Worm (Caenorhabditis elegans) whole organism, L3 larva: ENCODE results near the gene srh-255.

ENCODE experiments used
- R02D3.7 ChIP-seq: fragments of 150-350 bp; optimal IDR thresholded peaks from 2 replicates; lab custom pipeline; 2014; ENCODE audit warnings: missing biosample characterization, missing genetic modification characterization
- ZK546.5 ChIP-seq: sonication (generic microtip); optimal IDR thresholded peaks from 2 replicates; lab custom pipeline; 2017; ENCODE audit warnings: missing biosample characterization, missing genetic modification characterization
- aly-2 ChIP-seq: fragments of 150-350 bp; optimal IDR thresholded peaks from 2 replicates; lab custom pipeline; 2014; ENCODE audit warnings: missing biosample characterization, missing genetic modification characterization
- ama-1 ChIP-seq: fragments of 150-350 bp; optimal IDR thresholded peaks from 2 replicates; lab custom pipeline; 2018
- ceh-28 ChIP-seq: fragments of 150-350 bp; optimal IDR thresholded peaks from 2 replicates; lab custom pipeline; 2014; ENCODE audit warnings: missing biosample characterization, missing genetic modification reagents, missing genetic modification characterization
- daf-12 ChIP-seq: fragments of 150-350 bp; optimal IDR thresholded peaks from 2 replicates; lab custom pipeline; 2014; ENCODE audit warnings: missing biosample characterization, missing genetic modification reagents, missing genetic modification characterization
- egl-5 ChIP-seq: fragments of 150-350 bp; optimal IDR thresholded peaks from 2 replicates; lab custom pipeline; 2017; ENCODE audit warnings: missing biosample characterization, missing genetic modification reagents, missing genetic modification characterization, inconsistent platforms
- elt-1 ChIP-seq: fragments of 150-350 bp; optimal IDR thresholded peaks from 2 replicates; lab custom pipeline; 2014; ENCODE audit warnings: missing biosample characterization, missing genetic modification characterization
- elt-2 ChIP-seq: sonication (generic microtip); optimal IDR thresholded peaks from 2 replicates; lab custom pipeline; 2016; ENCODE audit warnings: missing genetic modification reagents, mild to moderate bottlenecking, missing genetic modification characterization, missing compliant biosample characterization
- fkh-10 ChIP-seq: sonication (generic microtip); optimal IDR thresholded peaks from 2 replicates; lab custom pipeline; 2017; ENCODE audit warnings: missing biosample characterization, missing genetic modification reagents, missing genetic modification characterization
- fos-1 ChIP-seq: fragments of 150-350 bp; optimal IDR thresholded peaks from 2 replicates; lab custom pipeline; 2014; ENCODE audit warnings: missing biosample characterization, missing genetic modification characterization
- hmg-11 ChIP-seq: sonication (generic microtip); optimal IDR thresholded peaks from 2 replicates; lab custom pipeline; 2016; ENCODE audit warnings: missing genetic modification characterization, missing compliant biosample characterization
- jun-1 ChIP-seq: fragments of 150-350 bp; optimal IDR thresholded peaks from 2 replicates; lab custom pipeline; 2014; ENCODE audit warnings: missing biosample characterization, missing genetic modification reagents, missing genetic modification characterization
- lin-15B ChIP-seq: fragments of 150-350 bp; optimal IDR thresholded peaks from 2 replicates; lab custom pipeline; 2014; ENCODE audit warnings: missing biosample characterization, missing genetic modification characterization
- lsy-12 ChIP-seq: sonication (generic microtip); optimal IDR thresholded peaks from 2 replicates; lab custom pipeline; 2016; ENCODE audit warnings: mild to moderate bottlenecking, missing genetic modification characterization, missing compliant biosample characterization
- mml-1 ChIP-seq: fragments of 150-350 bp; sonication (generic microtip); optimal IDR thresholded peaks from 3 replicates; lab custom pipeline; 2014; ENCODE audit warnings: missing biosample characterization, missing genetic modification characterization
- nfya-1 ChIP-seq: sonication (generic microtip); optimal IDR thresholded peaks from 2 replicates; lab custom pipeline; 2017; ENCODE audit warnings: missing genetic modification characterization, mild to moderate bottlenecking, missing compliant biosample characterization, antibody characterized with exemption, moderate library complexity; ENCODE audit not compliant: insufficient read depth
- nhr-11 ChIP-seq: fragments of 150-350 bp; optimal IDR thresholded peaks from 2 replicates; lab custom pipeline; 2014; ENCODE audit warnings: missing biosample characterization, missing genetic modification characterization
- nhr-23 ChIP-seq: fragments of 150-350 bp; optimal IDR thresholded peaks from 2 replicates; lab custom pipeline; 2014; ENCODE audit warnings: missing biosample characterization, missing genetic modification reagents, missing genetic modification characterization
- nhr-237 ChIP-seq: fragments of 150-350 bp; optimal IDR thresholded peaks from 2 replicates; lab custom pipeline; 2014; ENCODE audit warnings: missing biosample characterization, missing genetic modification characterization
- nhr-67 ChIP-seq: fragments of 150-350 bp; optimal IDR thresholded peaks from 2 replicates; lab custom pipeline; 2014; ENCODE audit warnings: missing biosample characterization, missing genetic modification characterization
- nhr-77 ChIP-seq: fragments of 150-350 bp; optimal IDR thresholded peaks from 2 replicates; lab custom pipeline; 2014; ENCODE audit warnings: missing biosample characterization, missing genetic modification characterization
- pha-4 ChIP-seq: fragments of 150-350 bp; optimal IDR thresholded peaks from 2 replicates; lab custom pipeline; 2014; ENCODE audit warnings: missing biosample characterization, missing genetic modification reagents, missing genetic modification characterization
- pqm-1 ChIP-seq: fragments of 150-350 bp; optimal IDR thresholded peaks from 2 replicates; lab custom pipeline; 2017; ENCODE audit warnings: missing biosample characterization, missing genetic modification characterization, inconsistent platforms
- sea-2 ChIP-seq: fragments of 150-350 bp; sonication (generic microtip); optimal IDR thresholded peaks from 4 replicates; lab custom pipeline; 2014; ENCODE audit warnings: missing biosample characterization, missing genetic modification reagents, missing genetic modification characterization
- skn-1 ChIP-seq: fragments of 150-350 bp; optimal IDR thresholded peaks from 2 replicates; lab custom pipeline; 2014; ENCODE audit warnings: missing biosample characterization, missing genetic modification characterization
- tbx-2 ChIP-seq: sonication (generic microtip); optimal IDR thresholded peaks from 2 replicates; lab custom pipeline; 2016; ENCODE audit warnings: mild to moderate bottlenecking, missing genetic modification characterization, missing compliant biosample characterization
- unc-39 ChIP-seq: sonication (generic microtip); optimal IDR thresholded peaks from 4 replicates; lab custom pipeline; 2017; ENCODE audit warnings: missing biosample characterization, missing genetic modification characterization
- unc-62 ChIP-seq: fragments of 150-350 bp; sonication (generic microtip); optimal IDR thresholded peaks from 4 replicates; lab custom pipeline; 2014; ENCODE audit warnings: missing biosample characterization, missing genetic modification reagents, missing genetic modification characterization
- zag-1 ChIP-seq: fragments of 150-350 bp; optimal IDR thresholded peaks from 2 replicates; lab custom pipeline; 2014; ENCODE audit warnings: missing biosample characterization, missing genetic modification characterization
- ztf-11 ChIP-seq: fragments of 150-350 bp; optimal IDR thresholded peaks from 2 replicates; lab custom pipeline; 2014; ENCODE audit warnings: missing biosample characterization, missing genetic modification characterization
- ztf-4 ChIP-seq: fragments of 150-350 bp; optimal IDR thresholded peaks from 2 replicates; lab custom pipeline; 2014; ENCODE audit warnings: missing biosample characterization, missing genetic modification characterization

Gene srh-255

DNA sequence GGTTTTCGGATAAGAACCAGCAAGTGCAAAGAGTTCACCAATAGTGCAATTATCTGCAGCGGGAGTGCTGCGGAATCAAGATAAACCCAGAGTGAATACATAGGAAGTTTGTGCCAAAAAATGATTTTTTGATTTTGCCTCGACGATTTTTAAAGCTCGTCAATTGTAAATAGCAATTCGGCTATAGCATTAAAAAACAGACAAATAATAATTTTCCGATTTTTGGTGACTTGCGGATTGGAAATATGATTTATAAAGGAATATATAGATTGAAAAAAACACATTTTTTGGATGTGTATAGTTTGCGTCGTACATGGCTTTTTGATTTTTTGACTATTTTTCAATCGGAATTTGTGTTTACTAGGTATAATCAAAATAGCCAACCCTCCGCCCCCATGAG is 15.0 kb downstream of the srh-255 start, which contains the start of gene srw-20:
TSS of gene srw-20 (minus strand) at position 101 of the 400 bp plus-strand sequence.
- TF ChIP-seq ztf-4 (no peak), nhr-67 (no peak), ama-1 (lab: Kevin White, UChicago) (no peak), fkh-10 (GFP tag; lab: Kevin White, UChicago) (no peak), hmg-11 (no peak), nhr-11 (tag; lab: Kevin White, UChicago) (no peak)

- no peak for TF ChIP-seq mml-1 (tag; lab: Kevin White, UChicago)
- no peak for TF ChIP-seq unc-39 (tag; lab: Kevin White, UChicago)
- no peak for TF ChIP-seq elt-2
- TF ChIP-seq nhr-77 (tag; lab: Kevin White, UChicago): no peak
- TF ChIP-seq nhr-23: no peak
- no peak for TF ChIP-seq ceh-28
- TF ChIP-seq fkh-10 (GFP tag; lab: Kevin White, UChicago): no peak
These were observed 17.9 kb downstream of the srh-255 start, which contains the start of gene T05E12.9 for ce11 chrV:17082718-17083117. Gene T05E12.9, minus strand, starts transcription at chrV:17082818.

ce11 chrV:17089342-17089741 is 24.6 kb downstream of the srh-255 start, which contains the start of gene T05E12.6:
Gene T05E12.6, minus strand, starts transcription at chrV:17089442.
- peak; percentile 11 for TF ChIP-seq elt-2
- TF ChIP-seq pqm-1 (tag; lab: Kevin White, UChicago): no peak
- TF ChIP-seq, all 47 proteins: peak for 1

ce11 chrV:17089931-17090429 is 25.2 kb downstream of the srh-255 start, which contains the start of gene srh-237:
Gene srh-237, plus strand, starts transcription at chrV:17090379.
- peak; percentile 35 for TF ChIP-seq skn-1
- no peak for TF ChIP-seq daf-12 (tag; lab: Kevin White, UChicago)
- no peak for TF ChIP-seq egl-5 (tag; lab: Kevin White, UChicago)
- no peak for TF ChIP-seq elt-1 (tag; lab: Kevin White, UChicago)
- TF ChIP-seq aly-2: no peak
- TF ChIP-seq jun-1 (tag; lab: Kevin White, UChicago): no peak
- TF ChIP-seq elt-2: peak; percentile 79
- TF ChIP-seq pqm-1 (tag; lab: Kevin White, UChicago): peak; percentile 80
- TF ChIP-seq pha-4 (tag; lab: Kevin White, UChicago): no peak
- no peak for TF ChIP-seq lin-15B (tag; lab: Kevin White, UChicago)
- no peak for TF ChIP-seq sea-2
- no peak for TF ChIP-seq fos-1
- TF ChIP-seq, all 47 proteins: peak for 3

DNA sequence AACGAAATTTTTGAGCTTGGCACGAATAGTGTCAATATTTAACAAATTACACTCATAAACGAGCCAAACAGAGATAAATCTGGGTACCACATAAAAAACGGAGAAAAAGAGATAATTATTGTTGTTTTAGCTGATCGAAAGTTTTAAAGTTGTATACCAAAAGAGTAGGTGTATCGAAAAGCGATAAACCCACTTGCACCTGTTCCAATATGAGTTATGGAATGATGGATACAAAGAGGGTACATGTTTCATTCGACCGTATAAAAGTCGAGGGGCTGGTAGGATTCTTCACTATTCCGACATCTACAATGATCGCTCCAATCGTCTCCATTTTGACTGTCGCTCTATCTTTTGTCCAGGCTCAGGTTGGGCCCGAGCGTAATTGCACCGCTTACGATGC is 27.5 kb downstream of the srh-255 start, which contains the start of gene ZK218.1:
TSS of gene ZK218.1 (plus strand) at position 301 of the 400 bp plus-strand sequence.
- TF ChIP-seq nhr-11 (tag; lab: Kevin White, UChicago) (no peak), pqm-1 (tag; lab: Kevin White, UChicago) (no peak), nhr-237 (tag; lab: Kevin White, UChicago) (no peak), ama-1 (lab: Kevin White, UChicago) (no peak), sea-2 (no peak), elt-2 (no peak), aly-2 (no peak), nfya-1 (tag; lab: Kevin White, UChicago) (no peak), unc-62 (no peak), lsy-12 (tag; lab: Kevin White, UChicago) (no peak), nhr-67 (no peak), tbx-2 (tag; lab: Kevin White, UChicago) (no peak), pha-4 (tag; lab: Kevin White, UChicago) (no peak), fkh-10 (GFP tag; lab: Kevin White, UChicago) (no peak), zag-1 (no peak), nhr-23 (no peak), mml-1 (tag; lab: Kevin White, UChicago) (no peak), ztf-11 (tag; lab: Kevin White, UChicago) (no peak), ZK546.5 (no peak), unc-39 (tag; lab: Kevin White, UChicago) (no peak)

DNA sequence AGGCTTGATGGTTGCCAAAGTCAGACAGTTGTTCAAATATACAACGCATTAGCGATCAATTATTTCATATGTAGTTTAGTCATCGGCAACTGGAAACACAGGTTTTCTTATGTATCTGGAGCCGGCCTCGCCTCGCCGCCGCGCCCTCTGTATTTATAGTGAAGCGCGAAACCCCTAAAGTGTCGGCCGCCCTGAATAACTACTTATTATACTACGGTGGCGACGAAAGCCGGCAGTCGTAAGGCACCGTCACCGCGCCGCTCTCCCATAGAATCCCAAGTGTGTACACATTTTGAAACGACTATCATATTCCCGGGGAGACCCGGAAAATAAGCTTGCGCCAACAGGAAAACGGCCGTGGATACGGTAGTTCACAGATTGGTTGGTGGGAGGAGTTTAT is 29.8 kb downstream of the srh-255 start:
- TF ChIP-seq nhr-67 (no peak), skn-1 (no peak), lin-15B (tag; lab: Kevin White, UChicago) (no peak), fkh-10 (GFP tag; lab: Kevin White, UChicago) (no peak), R02D3.7 (tag; lab: Kevin White, UChicago) (no peak)
